Worm (Caenorhabditis elegans): ENCODE data around the gene C17H12.12.

The C17H12.12 gene

DNA sequence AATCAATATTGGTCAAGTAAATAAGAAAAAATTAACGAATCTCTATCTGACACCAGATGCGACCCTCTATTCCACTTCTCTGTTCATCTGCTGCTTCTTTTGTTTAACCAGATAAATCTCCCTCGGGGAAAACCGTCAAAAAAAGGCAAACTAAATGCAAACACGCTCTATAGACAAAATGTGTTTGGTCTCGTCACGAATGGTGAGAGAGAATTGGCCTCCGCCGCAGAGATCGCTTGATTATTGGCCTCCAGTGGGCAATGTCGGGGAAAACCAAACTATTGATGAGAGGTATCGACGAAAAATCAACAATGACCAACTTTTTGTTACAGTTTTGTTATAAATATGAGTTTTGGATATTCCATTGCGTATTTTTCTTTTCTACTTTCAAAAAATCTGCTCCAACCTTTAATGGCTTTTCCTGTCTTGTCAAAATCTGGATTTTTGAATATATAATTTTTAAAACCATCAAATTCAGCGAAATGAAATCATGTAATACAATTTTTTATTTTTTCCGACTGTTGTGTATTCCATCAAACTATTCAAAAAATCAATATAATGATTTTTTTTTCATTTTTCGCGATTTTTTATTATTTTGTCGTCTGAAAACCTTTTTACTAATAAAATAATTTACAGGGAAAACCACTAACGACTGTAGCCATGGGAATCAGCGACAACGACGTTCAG lies 5.1 kb upstream of the C17H12.12 start, which contains the start of the genes C17H12.2 and vha-8 (continued):
- TF ChIP-seq lsy-12 (tag; optimal IDR thresholded peaks at IDR 0.05): peak; percentile 83
- peak; percentile 40 for TF ChIP-seq fkh-10 (GFP tag; optimal IDR thresholded peaks at IDR 0.05)
- peak; percentile 88 for TF ChIP-seq ceh-28 (tag; optimal IDR thresholded peaks at IDR 0.05)
- TF ChIP-seq mdl-1 (tag; optimal IDR thresholded peaks at IDR 0.05): no peak
- peak; percentile 76 for TF ChIP-seq unc-62 (GFP tag; optimal IDR thresholded peaks at IDR 0.05)
- peak; percentile 97 for TF ChIP-seq nhr-23 (tag; optimal IDR thresholded peaks at IDR 0.05)
- TF ChIP-seq nhr-43 (tag; optimal IDR thresholded peaks at IDR 0.05; ENCODE audit: poor library complexity, severe bottlenecking): peak; percentile 66

ce11 chrIV:6792380-6793309 lies 3.1 kb upstream of the C17H12.12 start:
- TF ChIP-seq snpc-4 (tag; optimal IDR thresholded peaks at IDR 0.05) (peak; percentile 33), unc-62 (GFP tag; optimal IDR thresholded peaks at IDR 0.05) (no peak), elt-1 (tag; optimal IDR thresholded peaks at IDR 0.05) (no peak), ama-1 (optimal IDR thresholded peaks at IDR 0.05) (no peak), elt-3 (tag; optimal IDR thresholded peaks at IDR 0.05) (no peak), ZK546.5 (tag; optimal IDR thresholded peaks at IDR 0.05) (no peak), skn-1 (tag; optimal IDR thresholded peaks at IDR 0.05) (no peak), hmg-11 (tag; optimal IDR thresholded peaks at IDR 0.05) (no peak), nhr-77 (tag; optimal IDR thresholded peaks at IDR 0.05) (peak; percentile 8), daf-12 (tag; optimal IDR thresholded peaks at IDR 0.05) (no peak), unc-39 (tag; optimal IDR thresholded peaks at IDR 0.05) (no peak), fos-1 (tag; optimal IDR thresholded peaks at IDR 0.05) (no peak), aly-2 (tag; optimal IDR thresholded peaks at IDR 0.05) (no peak), nhr-237 (tag; optimal IDR thresholded peaks at IDR 0.05) (no peak), jun-1 (tag; optimal IDR thresholded peaks at IDR 0.05) (peak; percentile 16), sea-2 (GFP tag; optimal IDR thresholded peaks at IDR 0.05) (no peak), fkh-10 (GFP tag; optimal IDR thresholded peaks at IDR 0.05) (no peak), lsy-12 (tag; optimal IDR thresholded peaks at IDR 0.05) (no peak), nhr-43 (tag; optimal IDR thresholded peaks at IDR 0.05; ENCODE audit: poor library complexity, severe bottlenecking) (peak; percentile 31), egl-5 (tag; optimal IDR thresholded peaks at IDR 0.05) (no peak), ceh-16 (tag; optimal IDR thresholded peaks at IDR 0.05) (no peak), eor-1 (tag; optimal IDR thresholded peaks at IDR 0.05) (no peak), ztf-11 (tag; optimal IDR thresholded peaks at IDR 0.05) (no peak), nhr-67 (tag; optimal IDR thresholded peaks at IDR 0.05) (no peak), ceh-82 (tag; optimal IDR thresholded peaks at IDR 0.05) (no peak), nhr-12 (tag; optimal IDR thresholded peaks at IDR 0.05) (no peak), ceh-28 (tag; optimal IDR thresholded peaks at IDR 0.05) (no peak), egl-27 (tag; optimal IDR thresholded peaks at IDR 0.05) (no peak), elt-2 (tag; optimal IDR thresholded peaks at IDR 0.05) (peak; percentile 15), fkh-2 (tag; optimal IDR thresholded peaks at IDR 0.05) (no peak), tbx-2 (tag; optimal IDR thresholded peaks at IDR 0.05) (no peak), nfya-1 (tag; optimal IDR thresholded peaks at IDR 0.05; ENCODE audit: insufficient read depth) (no peak)

DNA sequence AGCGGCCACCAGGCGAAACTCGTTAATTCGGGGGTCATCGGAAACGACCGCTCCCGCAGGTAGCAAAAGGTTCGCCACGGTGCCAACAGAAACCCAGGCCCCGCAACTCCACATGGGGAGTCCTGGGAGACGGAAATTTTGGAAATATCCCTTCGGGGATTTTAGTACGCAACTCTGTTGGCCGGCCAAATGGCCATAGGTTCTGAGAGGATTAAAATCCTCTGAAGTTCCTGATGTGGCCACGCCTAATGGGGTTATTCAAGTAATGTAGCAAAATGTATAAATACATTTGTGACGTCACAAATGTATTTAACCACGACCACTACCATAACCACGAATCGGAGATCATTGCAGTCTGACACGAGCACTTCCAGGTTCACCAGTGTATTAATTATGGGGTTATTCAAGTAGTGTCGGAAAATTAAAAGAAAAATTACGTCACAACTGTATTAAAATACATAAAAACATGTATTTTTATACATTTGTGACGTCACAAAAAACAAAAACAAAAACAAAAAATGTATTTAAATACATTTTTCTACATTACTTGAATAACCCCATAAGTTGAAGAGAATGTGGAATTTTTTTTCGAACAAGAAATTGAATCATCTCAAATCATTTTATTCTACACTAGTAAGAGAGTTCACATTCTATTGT lies 2.3 kb upstream of the C17H12.12 start:
- no peak for TF ChIP-seq elt-2 (tag; optimal IDR thresholded peaks at IDR 0.05)
- TF ChIP-seq tbx-2 (tag; optimal IDR thresholded peaks at IDR 0.05): no peak
- TF ChIP-seq lin-15B (tag; optimal IDR thresholded peaks at IDR 0.05): no peak
- TF ChIP-seq zag-1 (tag; optimal IDR thresholded peaks at IDR 0.05): no peak
- TF ChIP-seq elt-3 (tag; optimal IDR thresholded peaks at IDR 0.05): no peak
- no peak for TF ChIP-seq pqm-1 (tag; optimal IDR thresholded peaks at IDR 0.05)
- no peak for TF ChIP-seq ZK546.5 (tag; optimal IDR thresholded peaks at IDR 0.05)
- TF ChIP-seq nfya-1 (tag; optimal IDR thresholded peaks at IDR 0.05; ENCODE audit: insufficient read depth): no peak
- TF ChIP-seq unc-39 (tag; optimal IDR thresholded peaks at IDR 0.05): no peak
- no peak for TF ChIP-seq eor-1 (tag; optimal IDR thresholded peaks at IDR 0.05)
- no peak for TF ChIP-seq jun-1 (tag; optimal IDR thresholded peaks at IDR 0.05)

All from whole organism, L3 larva.